Worm (Caenorhabditis elegans) whole organism, midembryonic: Measurements from ENCODE around the gene daf-41.

Source experiments
- flt-1 ChIP-seq: fragments of 200-800 bp; sonication (Bioruptor generic); IDR thresholded peaks from 2 replicates; pipeline ENCODE4 v1.3.6; 2022; ENCODE audit warnings: missing genetic modification characterization, missing compliant biosample characterization
- klf-2 ChIP-seq: fragments of 200-800 bp; sonication (Bioruptor generic); conservative IDR thresholded peaks from 2 replicates; pipeline ENCODE4 v1.3.6; 2022; ENCODE audit warnings: missing genetic modification reagents, missing genetic modification characterization, missing compliant biosample characterization
- med-1 ChIP-seq: sonication (generic microtip); optimal IDR thresholded peaks from 2 replicates; lab custom pipeline; 2017; ENCODE audit warnings: missing genetic modification characterization, mild to moderate bottlenecking, missing compliant biosample characterization, antibody characterized with exemption, missing genetic modification reagents; ENCODE audit not compliant: insufficient read depth
- ref-1 ChIP-seq: fragments of 200-800 bp; sonication (Bioruptor generic); conservative IDR thresholded peaks from 2 replicates; pipeline ENCODE4 v1.3.6; 2022; ENCODE audit warnings: missing genetic modification reagents, missing genetic modification characterization, missing compliant biosample characterization
- tab-1 ChIP-seq: fragments of 200-800 bp; sonication (Bioruptor generic); IDR thresholded peaks from 2 replicates; pipeline ENCODE4 v1.3.6; 2022; ENCODE audit warnings: missing genetic modification characterization, missing compliant biosample characterization
- ztf-23 ChIP-seq: fragments of 200-800 bp; sonication (Bioruptor generic); IDR thresholded peaks from 2 replicates; pipeline ENCODE4 v1.3.6; 2022; ENCODE audit warnings: missing genetic modification reagents, missing genetic modification characterization, missing compliant biosample characterization

- TF ChIP-seq med-1 (no peak), flt-1 (GFP tag; lab: Robert Waterston, UW) (no peak), ref-1 (GFP tag; lab: Robert Waterston, UW) (no peak), ztf-23 (GFP tag; lab: Robert Waterston, UW) (no peak), klf-2 (GFP tag; lab: Robert Waterston, UW) (no peak), tab-1 (GFP tag; lab: Robert Waterston, UW) (no peak)
Measured at ce11 chrIII:5294281-5294680, 19.7 kb upstream of the daf-41 start.
